Worm (Caenorhabditis elegans) whole organism, L3 larva: Measurements from ENCODE around the gene ephx-1.

ENCODE experiments used
- ZK546.5 ChIP-seq: sonication (generic microtip); optimal IDR thresholded peaks from 2 replicates; lab custom pipeline; 2017; ENCODE audit warnings: missing biosample characterization, missing genetic modification characterization
- aly-2 ChIP-seq: fragments of 150-350 bp; optimal IDR thresholded peaks from 2 replicates; lab custom pipeline; 2014; ENCODE audit warnings: missing biosample characterization, missing genetic modification characterization
- ceh-16 ChIP-seq: sonication (generic microtip); optimal IDR thresholded peaks from 2 replicates; lab custom pipeline; 2017; ENCODE audit warnings: missing biosample characterization, missing genetic modification characterization
- ceh-28 ChIP-seq: fragments of 150-350 bp; optimal IDR thresholded peaks from 2 replicates; lab custom pipeline; 2014; ENCODE audit warnings: missing biosample characterization, missing genetic modification reagents, missing genetic modification characterization
- ceh-82 ChIP-seq: fragments of 150-350 bp; optimal IDR thresholded peaks from 2 replicates; lab custom pipeline; 2014; ENCODE audit warnings: missing biosample characterization, missing genetic modification characterization
- ceh-9 ChIP-seq: sonication (generic microtip); optimal IDR thresholded peaks from 2 replicates; lab custom pipeline; 2018; ENCODE audit warnings: missing biosample characterization, missing genetic modification characterization
- egl-5 ChIP-seq: fragments of 150-350 bp; optimal IDR thresholded peaks from 2 replicates; lab custom pipeline; 2017; ENCODE audit warnings: missing biosample characterization, missing genetic modification reagents, missing genetic modification characterization, inconsistent platforms
- elt-2 ChIP-seq: sonication (generic microtip); optimal IDR thresholded peaks from 2 replicates; lab custom pipeline; 2016; ENCODE audit warnings: missing genetic modification reagents, mild to moderate bottlenecking, missing genetic modification characterization, missing compliant biosample characterization
- elt-3 ChIP-seq, 3 experiments: fragments of 150-350 bp in 1 of 3; sonication (generic microtip) in 2 of 3; optimal IDR thresholded peaks; 2 replicates in 2 of 3; 4 replicates in 1 of 3; lab custom pipeline; 2014 to 2017; ENCODE audit warnings: missing biosample characterization in 3 of 3, missing genetic modification characterization in 3 of 3
- eor-1 ChIP-seq, 2 experiments: fragments of 150-350 bp; optimal IDR thresholded peaks; 2 replicates each; lab custom pipeline; 2014 to 2018; ENCODE audit warnings: missing biosample characterization in 2 of 2, missing genetic modification characterization in 2 of 2
- fkh-10 ChIP-seq: sonication (generic microtip); optimal IDR thresholded peaks from 2 replicates; lab custom pipeline; 2017; ENCODE audit warnings: missing biosample characterization, missing genetic modification reagents, missing genetic modification characterization
- fkh-2 ChIP-seq: fragments of 150-350 bp; optimal IDR thresholded peaks from 2 replicates; lab custom pipeline; 2014; ENCODE audit warnings: missing biosample characterization, missing genetic modification reagents, missing genetic modification characterization
- fos-1 ChIP-seq: fragments of 150-350 bp; optimal IDR thresholded peaks from 2 replicates; lab custom pipeline; 2014; ENCODE audit warnings: missing biosample characterization, missing genetic modification characterization
- hmg-11 ChIP-seq: sonication (generic microtip); optimal IDR thresholded peaks from 2 replicates; lab custom pipeline; 2016; ENCODE audit warnings: missing genetic modification characterization, missing compliant biosample characterization
- lin-15B ChIP-seq: fragments of 150-350 bp; optimal IDR thresholded peaks from 2 replicates; lab custom pipeline; 2014; ENCODE audit warnings: missing biosample characterization, missing genetic modification characterization
- lin-39 ChIP-seq: fragments of 150-350 bp; optimal IDR thresholded peaks from 2 replicates; lab custom pipeline; 2018; ENCODE audit warnings: missing biosample characterization, missing genetic modification reagents, missing genetic modification characterization
- mdl-1 ChIP-seq: fragments of 150-350 bp; optimal IDR thresholded peaks from 2 replicates; lab custom pipeline; 2014; ENCODE audit warnings: missing biosample characterization, missing genetic modification characterization
- mml-1 ChIP-seq: fragments of 150-350 bp; sonication (generic microtip); optimal IDR thresholded peaks from 3 replicates; lab custom pipeline; 2014; ENCODE audit warnings: missing biosample characterization, missing genetic modification characterization
- nfya-1 ChIP-seq: sonication (generic microtip); optimal IDR thresholded peaks from 2 replicates; lab custom pipeline; 2017; ENCODE audit warnings: missing genetic modification characterization, mild to moderate bottlenecking, missing compliant biosample characterization, antibody characterized with exemption, moderate library complexity; ENCODE audit not compliant: insufficient read depth
- nhr-11 ChIP-seq: fragments of 150-350 bp; optimal IDR thresholded peaks from 2 replicates; lab custom pipeline; 2014; ENCODE audit warnings: missing biosample characterization, missing genetic modification characterization
- nhr-23 ChIP-seq: fragments of 150-350 bp; optimal IDR thresholded peaks from 2 replicates; lab custom pipeline; 2014; ENCODE audit warnings: missing biosample characterization, missing genetic modification reagents, missing genetic modification characterization
- nhr-237 ChIP-seq: fragments of 150-350 bp; optimal IDR thresholded peaks from 2 replicates; lab custom pipeline; 2014; ENCODE audit warnings: missing biosample characterization, missing genetic modification characterization
- nhr-43 ChIP-seq: sonication (generic microtip); optimal IDR thresholded peaks from 2 replicates; lab custom pipeline; 2016; ENCODE audit warnings: mild to moderate bottlenecking, missing genetic modification characterization, missing compliant biosample characterization; ENCODE audit not compliant: poor library complexity, severe bottlenecking
- nhr-67 ChIP-seq: fragments of 150-350 bp; optimal IDR thresholded peaks from 2 replicates; lab custom pipeline; 2014; ENCODE audit warnings: missing biosample characterization, missing genetic modification characterization
- nhr-76 ChIP-seq: fragments of 150-350 bp; sonication (generic microtip); optimal IDR thresholded peaks from 5 replicates; lab custom pipeline; 2014; ENCODE audit warnings: missing biosample characterization, missing genetic modification characterization
- nhr-77 ChIP-seq: fragments of 150-350 bp; optimal IDR thresholded peaks from 2 replicates; lab custom pipeline; 2014; ENCODE audit warnings: missing biosample characterization, missing genetic modification characterization
- pha-4 ChIP-seq: fragments of 150-350 bp; optimal IDR thresholded peaks from 2 replicates; lab custom pipeline; 2014; ENCODE audit warnings: missing biosample characterization, missing genetic modification reagents, missing genetic modification characterization
- pqm-1 ChIP-seq: fragments of 150-350 bp; optimal IDR thresholded peaks from 2 replicates; lab custom pipeline; 2017; ENCODE audit warnings: missing biosample characterization, missing genetic modification characterization, inconsistent platforms
- sea-2 ChIP-seq: fragments of 150-350 bp; sonication (generic microtip); optimal IDR thresholded peaks from 4 replicates; lab custom pipeline; 2014; ENCODE audit warnings: missing biosample characterization, missing genetic modification reagents, missing genetic modification characterization
- skn-1 ChIP-seq: fragments of 150-350 bp; optimal IDR thresholded peaks from 2 replicates; lab custom pipeline; 2014; ENCODE audit warnings: missing biosample characterization, missing genetic modification characterization
- tbx-2 ChIP-seq: sonication (generic microtip); optimal IDR thresholded peaks from 2 replicates; lab custom pipeline; 2016; ENCODE audit warnings: mild to moderate bottlenecking, missing genetic modification characterization, missing compliant biosample characterization
- unc-39 ChIP-seq: sonication (generic microtip); optimal IDR thresholded peaks from 4 replicates; lab custom pipeline; 2017; ENCODE audit warnings: missing biosample characterization, missing genetic modification characterization
- unc-62 ChIP-seq: fragments of 150-350 bp; sonication (generic microtip); optimal IDR thresholded peaks from 4 replicates; lab custom pipeline; 2014; ENCODE audit warnings: missing biosample characterization, missing genetic modification reagents, missing genetic modification characterization
- ztf-4 ChIP-seq: fragments of 150-350 bp; optimal IDR thresholded peaks from 2 replicates; lab custom pipeline; 2014; ENCODE audit warnings: missing biosample characterization, missing genetic modification characterization

Gene ephx-1

DNA sequence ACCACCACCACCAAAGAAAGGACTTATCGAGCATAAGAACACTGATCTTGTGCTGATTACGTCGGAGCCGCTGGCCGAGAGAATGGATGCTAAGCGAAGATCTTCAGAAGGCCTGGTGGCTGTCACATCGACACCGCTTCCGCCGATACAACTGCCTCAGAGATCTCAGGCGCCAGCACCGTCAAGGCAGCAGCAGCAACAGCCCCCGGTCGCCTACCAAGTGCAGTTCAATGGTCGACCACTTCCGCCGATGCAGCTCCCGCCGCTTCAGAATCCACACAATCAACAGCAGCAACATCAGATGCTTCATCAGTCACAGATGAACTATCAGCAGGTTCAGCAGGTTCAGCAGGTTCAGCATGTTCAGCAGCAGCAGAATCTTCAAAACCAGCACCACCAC lies 37.7 kb upstream of the ephx-1 start:
- TF ChIP-seq nhr-23 (tag; lab: Kevin White, UChicago) (no peak), mdl-1 (tag; lab: Kevin White, UChicago) (no peak)

DNA sequence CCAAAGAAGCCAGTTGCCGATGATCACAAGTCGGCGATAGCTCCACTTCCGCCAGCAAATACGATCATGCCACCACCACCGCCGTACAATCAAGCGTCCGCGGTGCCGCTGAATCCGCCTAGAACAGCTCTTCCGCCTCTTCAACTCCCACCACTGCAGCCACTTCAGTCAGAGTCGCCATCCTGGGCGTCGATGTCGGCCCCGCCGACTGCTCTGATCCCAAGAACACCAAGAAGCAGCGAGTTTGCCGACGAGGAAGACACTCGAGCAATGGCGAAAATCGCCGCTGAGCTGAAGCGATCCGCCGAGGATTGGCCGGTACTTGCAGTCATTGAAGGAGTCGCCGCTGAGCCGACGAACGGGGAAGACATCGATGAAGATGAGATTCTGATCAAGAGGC lies 36.6 kb upstream of the ephx-1 start:
- TF ChIP-seq mml-1 (tag; lab: Kevin White, UChicago) (no peak), nhr-76 (tag; lab: Kevin White, UChicago) (no peak), nhr-23 (tag; lab: Kevin White, UChicago) (no peak)

DNA sequence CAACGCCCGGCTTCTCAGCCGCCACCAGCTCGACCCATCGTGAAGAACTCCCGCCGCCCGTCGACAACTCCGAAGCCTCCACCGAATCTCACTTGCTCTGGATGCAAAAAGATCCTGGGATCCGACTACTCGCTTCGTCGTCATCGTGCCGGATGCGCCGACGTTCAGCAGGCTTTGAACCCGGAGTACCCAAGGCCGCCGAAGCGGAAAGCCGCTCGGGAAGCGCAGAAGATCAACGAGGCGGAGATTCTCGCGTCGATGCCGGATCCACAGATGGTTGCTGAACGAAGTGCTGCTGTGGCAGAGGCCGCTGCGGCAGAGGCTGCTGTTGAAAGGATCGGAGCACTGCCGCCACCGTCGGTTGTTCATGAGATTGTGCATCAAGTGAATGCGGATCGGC lies 35.9 kb upstream of the ephx-1 start:
- no peak for TF ChIP-seq mdl-1 (tag; lab: Kevin White, UChicago)
- TF ChIP-seq ZK546.5 (tag; lab: Kevin White, UChicago), result no peak
- no peak for TF ChIP-seq fkh-2
- TF ChIP-seq hmg-11, result no peak
- no peak for TF ChIP-seq ceh-82 (tag; lab: Kevin White, UChicago)
- no peak for TF ChIP-seq nhr-67
- no peak for TF ChIP-seq ceh-9 (tag; lab: Kevin White, UChicago)
- no peak for TF ChIP-seq fos-1 (tag; lab: Kevin White, UChicago)
- no peak for TF ChIP-seq nhr-76 (tag; lab: Kevin White, UChicago)
- TF ChIP-seq egl-5 (tag; lab: Kevin White, UChicago), result no peak
- TF ChIP-seq skn-1 (tag; lab: Kevin White, UChicago), result no peak
- no peak for TF ChIP-seq lin-15B (tag; lab: Kevin White, UChicago)
- TF ChIP-seq tbx-2 (tag; lab: Kevin White, UChicago), result no peak

ce11 chrII:3972153-3972552 lies 32.6 kb upstream of the ephx-1 start, which contains the start of gene K10G6.9:
K10G6.9 (plus strand) TSS chrII:3972262.
- TF ChIP-seq pha-4 (tag; lab: Kevin White, UChicago) (no peak), ceh-28 (peak; percentile 22), nhr-43 (tag; lab: Kevin White, UChicago) (no peak)

- TF ChIP-seq aly-2 (tag; lab: Kevin White, UChicago) (no peak), ceh-28 (no peak), unc-39 (tag; lab: Kevin White, UChicago) (no peak), lin-15B (tag; lab: Kevin White, UChicago) (no peak), eor-1 (tag; optimal IDR thresholded peaks at IDR 0.05; lab: Kevin White, UChicago) (no peak), ztf-4 (no peak), nhr-67 (no peak), nhr-23 (tag; lab: Kevin White, UChicago) (no peak), fkh-10 (no peak), nhr-237 (tag; lab: Kevin White, UChicago) (no peak), ceh-16 (tag; lab: Kevin White, UChicago) (no peak), mdl-1 (tag; lab: Kevin White, UChicago) (no peak), ZK546.5 (tag; lab: Kevin White, UChicago) (no peak), mml-1 (tag; lab: Kevin White, UChicago) (no peak), elt-3 (tag; optimal IDR thresholded peaks at IDR 0.05; lab: Kevin White, UChicago) (no peak), ceh-9 (tag; lab: Kevin White, UChicago) (no peak), skn-1 (tag; lab: Kevin White, UChicago) (no peak)
Measured at ce11 chrII:3974953-3975352, 29.8 kb upstream of the ephx-1 start, which contains the start of gene cank-26. cank-26 (minus strand) TSS chrII:3975065.

DNA sequence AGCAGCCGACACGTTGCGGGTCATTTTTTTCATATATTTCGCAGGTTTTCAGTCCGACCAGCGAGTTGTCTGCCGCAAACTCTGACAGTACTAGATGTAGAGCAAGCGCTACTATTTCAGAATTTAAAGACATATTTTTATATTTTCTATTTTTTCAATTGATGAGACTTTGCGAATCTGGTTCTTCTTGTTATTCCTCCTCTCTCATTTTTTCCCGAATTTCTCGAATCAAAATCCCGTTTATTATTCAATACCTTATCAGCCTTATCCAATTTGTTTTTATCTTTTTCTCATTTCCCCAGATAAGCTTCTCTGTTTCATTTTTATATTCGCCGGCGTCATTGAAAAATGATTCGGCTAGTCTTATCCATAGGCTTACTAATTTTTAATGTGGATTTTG lies 28.8 kb upstream of the ephx-1 start, which contains the start of gene dos-2:
TSS of gene dos-2 (plus strand) at position 301 of the 400 bp plus-strand sequence.
- TF ChIP-seq elt-3 (tag; optimal IDR thresholded peaks at IDR 0.05; lab: Kevin White, UChicago), result no peak
- no peak for TF ChIP-seq aly-2 (tag; lab: Kevin White, UChicago)
- no peak for TF ChIP-seq elt-2 (tag; lab: Kevin White, UChicago)
- no peak for TF ChIP-seq lin-39 (tag; lab: Kevin White, UChicago)
- TF ChIP-seq nhr-237 (tag; lab: Kevin White, UChicago), result no peak
- no peak for TF ChIP-seq nhr-77 (tag; lab: Kevin White, UChicago)
- no peak for TF ChIP-seq sea-2 (GFP tag; lab: Kevin White, UChicago)
- no peak for TF ChIP-seq ceh-9 (tag; lab: Kevin White, UChicago)
- no peak for TF ChIP-seq mml-1 (tag; lab: Kevin White, UChicago)
- TF ChIP-seq nfya-1 (tag; lab: Kevin White, UChicago), result no peak
- TF ChIP-seq unc-62 (GFP tag; lab: Kevin White, UChicago), result no peak
- no peak for TF ChIP-seq nhr-67
- no peak for TF ChIP-seq nhr-11 (tag; lab: Kevin White, UChicago)
- no peak for TF ChIP-seq nhr-76 (tag; lab: Kevin White, UChicago)
- no peak for TF ChIP-seq pqm-1 (tag; lab: Kevin White, UChicago)
